Fruit fly (Drosophila melanogaster): Measurements from ENCODE around the gene CG4483.

DNA sequence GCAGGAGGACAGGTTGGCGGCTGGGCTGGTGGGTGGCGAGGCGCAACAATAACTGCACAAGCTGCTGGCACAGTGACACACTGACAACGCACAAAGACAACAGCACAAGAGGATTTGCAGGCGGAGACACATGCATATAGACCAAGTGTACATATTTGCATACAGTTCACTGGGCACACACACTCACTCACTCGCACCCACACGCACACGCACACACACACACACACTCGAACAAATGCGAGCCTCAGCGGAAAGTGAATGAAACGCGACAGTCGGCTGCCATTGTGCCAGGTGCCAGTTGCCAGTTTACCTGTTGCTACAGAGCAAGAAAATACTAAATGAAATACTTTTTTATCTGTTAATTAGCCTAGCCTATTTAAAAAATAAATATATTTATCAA, 18.7 kb upstream of the CG4483 start:
- TF ChIP-seq psq (GFP tag; optimal IDR thresholded peaks at IDR 0.05) (no peak), CG9705 (GFP tag; optimal IDR thresholded peaks at IDR 0.05) (no peak), sv (GFP tag; optimal IDR thresholded peaks at IDR 0.05) (no peak), h (GFP tag; optimal IDR thresholded peaks at IDR 0.05) (no peak), pan (optimal IDR thresholded peaks at IDR 0.05) (no peak), dsf (GFP tag; optimal IDR thresholded peaks at IDR 0.05; ENCODE audit: borderline replicate concordance) (no peak)

All from whole organism, wandering third instar larva.